Worm (Caenorhabditis elegans) whole organism, L4/young adult: ENCODE results near the gene fbxa-59.

Source experiments
- W03F9.2 ChIP-seq: fragments of 150-350 bp; optimal IDR thresholded peaks from 2 replicates; lab custom pipeline; 2014; ENCODE audit warnings: missing biosample characterization, missing genetic modification characterization
- dao-5 ChIP-seq: sonication (generic microtip); optimal IDR thresholded peaks from 2 replicates; lab custom pipeline; 2016; ENCODE audit warnings: missing genotype, missing genetic modification characterization, moderate library complexity, missing compliant biosample characterization
- him-1 ChIP-seq: sonication (generic microtip); optimal IDR thresholded peaks from 2 replicates; lab custom pipeline; 2016; ENCODE audit warnings: missing genotype, missing genetic modification reagents, missing genetic modification characterization, missing compliant biosample characterization

DNA sequence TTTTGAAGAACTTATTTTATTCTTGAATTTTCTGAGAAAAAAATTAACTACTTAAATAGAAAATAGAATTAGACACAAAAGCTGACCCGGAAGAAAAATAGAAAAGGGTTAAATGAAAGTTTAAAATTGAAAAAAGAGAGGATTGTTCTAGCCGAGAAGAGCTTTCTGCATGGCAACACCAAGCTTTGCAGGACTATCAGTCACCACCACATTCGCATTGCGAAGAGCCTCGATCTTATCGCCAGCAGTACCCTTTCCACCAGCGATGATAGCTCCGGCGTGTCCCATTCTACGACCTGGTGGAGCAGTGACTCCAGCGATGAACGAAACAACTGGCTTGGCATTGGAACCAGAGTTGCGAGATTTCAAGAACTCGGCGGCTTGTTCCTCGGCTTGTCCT, 43.1 kb downstream of the fbxa-59 start:
- no peak for TF ChIP-seq W03F9.2 (tag; lab: Kevin White, UChicago)
- no peak for TF ChIP-seq dao-5 (tag; lab: Kevin White, UChicago)
- no peak for TF ChIP-seq him-1
